Worm (Caenorhabditis elegans): ENCODE measurements around the gene gtap-1.

ce11 chrII:5779866-5780265 is 53.2 kb downstream of the gtap-1 start:
- TF ChIP-seq dpl-1 (GFP tag; optimal IDR thresholded peaks at IDR 0.05) (no peak), F26F4.8 (GFP tag; conservative IDR thresholded peaks at IDR 0.05) (no peak)
